Fruit fly (Drosophila melanogaster) whole organism, pupa: ENCODE measurements around the gene Ugt303B1.
A peak's percentile ranks its signal among the peaks of the same experiment; 100 is the strongest.

Experiments
- CG10348 ChIP-seq: fragments of 200-800 bp; sonication (Bioruptor generic); IDR thresholded peaks from 2 replicates; pipeline ENCODE4 v1.3.6; 2022; ENCODE audit warnings: missing biosample characterization, missing genetic modification characterization
- CG12605 ChIP-seq: fragments of 200-800 bp; sonication (Bioruptor generic); IDR thresholded peaks from 2 replicates; pipeline ENCODE4 v1.3.6; 2022; ENCODE audit warnings: missing biosample characterization, missing genetic modification characterization
- CG13204 ChIP-seq: fragments of 200-800 bp; sonication (Bioruptor generic); optimal IDR thresholded peaks from 2 replicates; lab custom pipeline; 2018; ENCODE audit warnings: missing biosample characterization, mild to moderate bottlenecking, missing genetic modification characterization, moderate library complexity
- CG14655 ChIP-seq: fragments of 200-800 bp; sonication (Bioruptor generic); optimal IDR thresholded peaks from 3 replicates; lab custom pipeline; 2017; ENCODE audit warnings: mild to moderate bottlenecking, missing biosample characterization, missing genetic modification reagents, missing genetic modification characterization
- CG15710 ChIP-seq: fragments of 200-800 bp; sonication (Bioruptor generic); optimal IDR thresholded peaks from 2 replicates; lab custom pipeline; 2018; ENCODE audit warnings: missing biosample characterization, mild to moderate bottlenecking, missing genetic modification characterization, moderate library complexity
- CG17806 ChIP-seq: fragments of 200-800 bp; sonication (Bioruptor generic); optimal IDR thresholded peaks from 2 replicates; lab custom pipeline; 2018; ENCODE audit warnings: missing biosample characterization, mild to moderate bottlenecking, missing genetic modification characterization, moderate library complexity
- CG32121 ChIP-seq: fragments of 200-800 bp; sonication (Bioruptor generic); IDR thresholded peaks from 2 replicates; pipeline ENCODE4 v1.3.6; 2022; ENCODE audit warnings: missing biosample characterization, missing genetic modification characterization
- CG34367 ChIP-seq: fragments of 200-800 bp; sonication (Bioruptor generic); optimal IDR thresholded peaks from 2 replicates; lab custom pipeline; 2018; ENCODE audit warnings: missing biosample characterization, mild to moderate bottlenecking, missing genetic modification characterization
- CG4496 ChIP-seq: fragments of 200-800 bp; sonication (Bioruptor generic); IDR thresholded peaks from 3 replicates; pipeline ENCODE4 v1.3.6; 2022; ENCODE audit warnings: missing biosample characterization, missing genetic modification characterization
- CG8159 ChIP-seq: fragments of 200-800 bp; sonication (Bioruptor generic); optimal IDR thresholded peaks from 3 replicates; lab custom pipeline; 2018; ENCODE audit warnings: missing biosample characterization, mild to moderate bottlenecking, missing genetic modification characterization, moderate library complexity
- CG8301 ChIP-seq: fragments of 200-800 bp; sonication (Bioruptor generic); optimal IDR thresholded peaks from 2 replicates; lab custom pipeline; 2018; ENCODE audit warnings: missing biosample characterization, mild to moderate bottlenecking, missing genetic modification characterization
- CG9948 ChIP-seq: fragments of 200-800 bp; sonication (Bioruptor generic); optimal IDR thresholded peaks from 2 replicates; lab custom pipeline; 2018; ENCODE audit warnings: missing biosample characterization, mild to moderate bottlenecking, missing genetic modification characterization, moderate library complexity
- D1 ChIP-seq: fragments of 200-800 bp; sonication (Bioruptor generic); optimal IDR thresholded peaks from 2 replicates; lab custom pipeline; 2018; ENCODE audit warnings: missing biosample characterization, mild to moderate bottlenecking, missing genetic modification characterization, moderate library complexity
- EcR ChIP-seq: fragments of 200-800 bp; sonication (Bioruptor generic); optimal IDR thresholded peaks from 3 replicates; lab custom pipeline; 2019; ENCODE audit warnings: missing biosample characterization, missing genetic modification characterization, mild to moderate bottlenecking, moderate library complexity, missing genetic modification reagents
- Ets98B ChIP-seq: fragments of 200-800 bp; sonication (Bioruptor generic); IDR thresholded peaks from 2 replicates; pipeline ENCODE4 v1.3.6; 2022; ENCODE audit warnings: missing biosample characterization, missing genetic modification characterization
- Pif1A ChIP-seq: fragments of 200-800 bp; sonication (Bioruptor generic); optimal IDR thresholded peaks from 3 replicates; lab custom pipeline; 2016; ENCODE audit warnings: missing biosample characterization, missing genetic modification characterization
- Pif1B ChIP-seq: fragments of 200-800 bp; sonication (Bioruptor generic); optimal IDR thresholded peaks from 3 replicates; lab custom pipeline; 2016; ENCODE audit warnings: missing biosample characterization, missing genetic modification characterization
- Snoo ChIP-seq: fragments of 200-800 bp; sonication (Bioruptor generic); optimal IDR thresholded peaks from 3 replicates; lab custom pipeline; 2017; ENCODE audit warnings: missing biosample characterization, mild to moderate bottlenecking, missing genetic modification characterization, inconsistent platforms
- fd96Ca ChIP-seq: fragments of 200-800 bp; sonication (Bioruptor generic); IDR thresholded peaks from 3 replicates; pipeline ENCODE4 v1.3.6; 2022; ENCODE audit warnings: missing biosample characterization, missing genetic modification characterization
- gl ChIP-seq: fragments of 200-800 bp; sonication (Bioruptor generic); optimal IDR thresholded peaks from 2 replicates; lab custom pipeline; 2018; ENCODE audit warnings: missing biosample characterization, mild to moderate bottlenecking, missing genetic modification characterization
- rn ChIP-seq: fragments of 200-800 bp; sonication (Bioruptor generic); IDR thresholded peaks from 2 replicates; pipeline ENCODE4 v1.3.6; 2022; ENCODE audit warnings: missing biosample characterization, missing genetic modification characterization

Ugt303B1 gene

DNA sequence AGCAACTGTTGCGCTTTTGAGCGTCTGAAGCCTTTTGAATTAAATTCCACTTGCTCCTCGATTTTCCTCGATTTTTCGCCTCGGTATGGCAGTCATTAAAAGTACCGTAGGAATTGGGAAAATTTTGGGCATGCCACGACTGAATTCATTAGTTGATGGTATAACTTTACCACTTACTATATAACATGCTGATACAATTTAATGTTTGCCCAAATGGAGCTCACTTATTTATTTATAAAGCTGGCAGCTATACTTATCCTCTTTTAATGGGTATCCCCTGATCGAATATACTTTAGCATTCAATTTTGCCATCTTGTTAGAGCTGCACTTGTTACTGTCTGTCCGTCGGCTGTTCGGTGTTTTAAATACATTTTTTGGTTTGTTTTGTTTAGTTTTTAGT, 9.1 kb downstream of the Ugt303B1 start:
- TF ChIP-seq CG15710 (tag; lab: Kevin White, UChicago): no peak
- TF ChIP-seq CG32121: peak; percentile 59; the same call in 1 of the 2 replicates
- TF ChIP-seq fd96Ca (GFP tag; lab: Robert Waterston, UW): peak; percentile 48; the same call in 1 of the 3 replicates
- TF ChIP-seq CG34367 (tag; lab: Kevin White, UChicago): no peak
- no peak for TF ChIP-seq Snoo (tag; lab: Kevin White, UChicago)
- TF ChIP-seq Pif1B (GFP tag; lab: Kevin White, UChicago): no peak
- peak; percentile 69 for TF ChIP-seq Ets98B (GFP tag; lab: Robert Waterston, UW)
- TF ChIP-seq CG12605 (GFP tag; lab: Robert Waterston, UW): no peak
- no peak for TF ChIP-seq CG13204 (GFP tag; lab: Kevin White, UChicago)
- TF ChIP-seq CG4496 (GFP tag; lab: Robert Waterston, UW): peak; percentile 29; the same call in 1 of the 3 replicates
- no peak for TF ChIP-seq CG10348 (GFP tag; lab: Robert Waterston, UW)
- no peak for TF ChIP-seq D1 (tag; lab: Kevin White, UChicago)
- TF ChIP-seq CG8301: no peak
- no peak for TF ChIP-seq Pif1A (GFP tag; lab: Kevin White, UChicago)
- TF ChIP-seq gl (tag; lab: Kevin White, UChicago): no peak
- no peak for TF ChIP-seq CG17806 (tag; lab: Kevin White, UChicago)
- TF ChIP-seq rn (GFP tag; lab: Robert Waterston, UW): 0 out of 2 replicates have a peak, but pooled peaks have one; percentile 24
- TF ChIP-seq CG14655 (GFP tag; lab: Kevin White, UChicago): no peak
- TF ChIP-seq CG9948 (tag; lab: Kevin White, UChicago): no peak
- no peak for TF ChIP-seq EcR

DNA sequence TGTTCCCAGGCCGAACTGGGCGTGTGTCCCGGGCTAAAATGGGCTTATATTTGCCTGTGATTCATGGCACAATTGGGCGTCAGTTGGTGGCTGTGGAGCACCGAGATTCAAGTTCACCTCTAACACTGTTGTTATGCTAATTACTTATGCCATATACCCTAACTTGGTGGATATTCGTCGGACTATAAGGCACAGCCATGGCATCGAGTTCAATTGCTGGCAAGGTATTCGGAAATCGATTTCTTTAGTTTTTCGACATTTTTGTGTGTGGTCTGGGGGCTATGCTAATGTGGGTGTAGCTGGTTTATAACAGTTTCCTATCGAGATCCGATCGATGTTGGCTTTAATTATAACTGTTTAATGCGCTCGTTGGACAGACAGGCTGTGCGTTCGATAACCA, 10.4 kb downstream of the Ugt303B1 start:
- no peak for TF ChIP-seq Pif1B (GFP tag; lab: Kevin White, UChicago)
- no peak for TF ChIP-seq CG12605 (GFP tag; lab: Robert Waterston, UW)
- no peak for TF ChIP-seq EcR
- TF ChIP-seq CG14655 (GFP tag; lab: Kevin White, UChicago): no peak
- no peak for TF ChIP-seq CG10348 (GFP tag; lab: Robert Waterston, UW)
- no peak for TF ChIP-seq rn (GFP tag; lab: Robert Waterston, UW)
- no peak for TF ChIP-seq CG17806 (tag; lab: Kevin White, UChicago)
- no peak for TF ChIP-seq fd96Ca (GFP tag; lab: Robert Waterston, UW)
- no peak for TF ChIP-seq CG15710 (tag; lab: Kevin White, UChicago)
- TF ChIP-seq CG4496 (GFP tag; lab: Robert Waterston, UW): no peak
- TF ChIP-seq CG8301: no peak
- no peak for TF ChIP-seq CG32121
- TF ChIP-seq Ets98B (GFP tag; lab: Robert Waterston, UW): no peak
- TF ChIP-seq Snoo (tag; lab: Kevin White, UChicago): no peak
- no peak for TF ChIP-seq CG8159 (tag; lab: Kevin White, UChicago)
- TF ChIP-seq CG9948 (tag; lab: Kevin White, UChicago): no peak

DNA sequence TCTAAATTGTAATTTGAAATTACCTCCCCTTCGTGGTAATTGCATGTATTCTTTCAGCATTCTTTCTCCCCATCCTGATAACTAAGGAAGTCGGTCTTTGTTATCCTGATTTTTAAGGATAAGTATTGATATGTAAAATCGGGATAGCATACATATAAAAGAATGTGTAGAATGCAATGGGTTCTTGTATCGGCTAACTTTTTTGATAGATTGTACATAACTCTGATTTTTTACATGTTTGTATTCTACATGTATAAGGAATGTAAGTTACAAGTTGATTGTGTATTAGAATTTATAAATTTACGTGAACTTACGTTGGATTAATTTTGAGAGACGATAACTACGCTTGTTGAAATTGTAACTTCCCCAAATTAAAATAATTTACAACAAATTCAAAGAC, 14.2 kb downstream of the Ugt303B1 start:
- TF ChIP-seq Snoo (tag; lab: Kevin White, UChicago): no peak
- TF ChIP-seq gl (tag; lab: Kevin White, UChicago): no peak
- no peak for TF ChIP-seq Ets98B (GFP tag; lab: Robert Waterston, UW)

DNA sequence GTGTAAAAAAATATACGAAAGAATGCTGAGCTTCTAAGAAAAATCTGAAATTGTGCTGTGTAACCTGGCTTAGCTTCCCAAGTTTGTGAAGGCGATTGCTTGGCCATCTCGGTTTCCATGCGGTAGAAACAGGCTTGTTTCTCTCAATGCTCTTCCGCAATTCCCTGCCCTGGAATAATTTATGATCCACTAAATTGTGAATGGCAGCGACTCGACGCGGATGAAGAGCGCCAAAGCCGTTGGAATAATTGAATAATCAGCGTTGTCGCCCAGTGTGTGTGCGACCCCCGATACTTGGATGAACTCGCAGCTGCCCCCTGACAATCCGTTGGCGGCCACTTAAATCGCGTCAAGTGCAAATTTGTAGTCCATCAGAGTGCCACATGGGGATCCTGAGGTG, 15.0 kb downstream of the Ugt303B1 start, which contains the start of gene CG10177:
TSS of gene CG10177 (minus strand) at position 101 of the 400 bp plus-strand sequence.
- TF ChIP-seq Snoo (tag; lab: Kevin White, UChicago) (no peak), CG15710 (tag; lab: Kevin White, UChicago) (no peak), CG8301 (no peak), CG4496 (GFP tag; lab: Robert Waterston, UW) (no peak), Ets98B (GFP tag; lab: Robert Waterston, UW) (no peak), CG14655 (GFP tag; lab: Kevin White, UChicago) (no peak), CG32121 (no peak), CG17806 (tag; lab: Kevin White, UChicago) (no peak), D1 (tag; lab: Kevin White, UChicago) (no peak), CG12605 (GFP tag; lab: Robert Waterston, UW) (no peak), CG8159 (tag; lab: Kevin White, UChicago) (no peak), CG9948 (tag; lab: Kevin White, UChicago) (no peak), Pif1B (GFP tag; lab: Kevin White, UChicago) (no peak), gl (tag; lab: Kevin White, UChicago) (no peak), CG10348 (GFP tag; lab: Robert Waterston, UW) (no peak), CG34367 (tag; lab: Kevin White, UChicago) (no peak), CG13204 (GFP tag; lab: Kevin White, UChicago) (no peak), rn (GFP tag; lab: Robert Waterston, UW) (no peak), Pif1A (GFP tag; lab: Kevin White, UChicago) (no peak), fd96Ca (GFP tag; lab: Robert Waterston, UW) (no peak)

DNA sequence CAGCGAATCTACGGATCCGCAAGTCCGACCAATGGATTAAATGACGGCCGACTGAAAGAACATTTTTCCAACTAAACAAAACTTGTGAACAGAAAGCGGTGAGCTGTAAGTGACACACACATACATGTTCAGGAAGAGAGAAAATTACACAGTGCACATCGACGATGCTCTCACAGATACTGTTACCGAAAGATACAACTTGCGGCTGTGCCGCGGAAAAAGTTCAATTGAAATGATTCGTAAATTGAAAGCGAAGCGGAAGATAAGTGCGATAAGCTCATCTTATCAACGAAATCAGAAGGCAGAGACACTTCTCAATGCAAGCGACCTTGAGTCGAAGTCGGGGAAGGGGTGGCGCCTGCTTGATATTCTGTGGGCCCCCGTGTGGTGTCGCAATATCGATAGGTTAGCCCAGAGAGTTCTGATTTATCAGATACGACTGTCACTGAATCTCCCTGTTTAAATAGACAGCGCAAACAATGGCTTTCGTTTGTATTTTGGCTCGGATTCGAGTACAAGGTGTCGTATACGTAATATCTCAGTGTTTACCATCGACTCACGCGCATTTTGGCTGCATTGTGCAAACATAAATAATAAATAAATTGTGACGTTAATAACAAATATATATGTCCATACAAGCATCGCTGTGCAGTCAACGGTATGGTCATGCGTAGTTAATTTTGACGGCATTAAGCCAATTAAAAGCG, 17.0 kb downstream of the Ugt303B1 start, which contains the start of gene Irk2:
TSS of gene Irk2 (minus strand) at position 51 of the 707 bp plus-strand sequence.
- TF ChIP-seq CG8159 (tag; lab: Kevin White, UChicago) (no peak), fd96Ca (GFP tag; lab: Robert Waterston, UW) (no peak), rn (GFP tag; lab: Robert Waterston, UW) (no peak), CG14655 (GFP tag; lab: Kevin White, UChicago) (no peak), CG4496 (GFP tag; lab: Robert Waterston, UW) (no peak), CG10348 (GFP tag; lab: Robert Waterston, UW) (no peak), CG9948 (tag; lab: Kevin White, UChicago) (no peak)
